Worm (Caenorhabditis elegans) whole organism, L2 larva: ENCODE measurements around the gene C28D4.8.
A peak's percentile ranks its signal among the peaks of the same experiment; 100 is the strongest.
"Not testable (repeated sequence)": the region's sequence is repeated elsewhere in the genome, so short reads cannot be mapped to it uniquely, and the experiment has no call there.

Experiments
- F13H6.1 ChIP-seq: sonication (generic microtip); optimal IDR thresholded peaks from 2 replicates; lab custom pipeline; 2016; ENCODE audit warnings: missing genetic modification characterization, missing compliant biosample characterization
- R02D3.7 ChIP-seq: fragments of 150-350 bp; optimal IDR thresholded peaks from 2 replicates; lab custom pipeline; 2014; ENCODE audit warnings: missing biosample characterization, missing genetic modification characterization
- Y55F3AM.14 ChIP-seq: fragments of 200-800 bp; sonication (Bioruptor generic); optimal IDR thresholded peaks from 2 replicates; lab custom pipeline; 2018; ENCODE audit warnings: mild to moderate bottlenecking, missing genetic modification characterization, missing compliant biosample characterization
- ZK546.5 ChIP-seq: sonication (generic microtip); optimal IDR thresholded peaks from 2 replicates; lab custom pipeline; 2017; ENCODE audit warnings: missing biosample characterization, missing genetic modification characterization
- aly-2 ChIP-seq: fragments of 150-350 bp; optimal IDR thresholded peaks from 2 replicates; lab custom pipeline; 2014; ENCODE audit warnings: missing biosample characterization, missing genetic modification characterization
- ama-1 ChIP-seq: fragments of 150-350 bp; optimal IDR thresholded peaks from 2 replicates; lab custom pipeline; 2018; ENCODE audit warnings: inconsistent platforms
- ceh-16 ChIP-seq: fragments of 150-350 bp; optimal IDR thresholded peaks from 2 replicates; lab custom pipeline; 2014; ENCODE audit warnings: missing biosample characterization, missing genetic modification characterization
- ceh-82 ChIP-seq: fragments of 150-350 bp; optimal IDR thresholded peaks from 2 replicates; lab custom pipeline; 2014; ENCODE audit warnings: missing biosample characterization, missing genetic modification characterization
- crh-2 ChIP-seq: sonication (generic microtip); optimal IDR thresholded peaks from 2 replicates; lab custom pipeline; 2017; ENCODE audit warnings: missing biosample characterization, missing genetic modification characterization
- dmd-4 ChIP-seq: sonication (generic microtip); optimal IDR thresholded peaks from 2 replicates; lab custom pipeline; 2017; ENCODE audit warnings: missing biosample characterization, missing genetic modification characterization
- egl-27 ChIP-seq: sonication (generic microtip); optimal IDR thresholded peaks from 3 replicates; lab custom pipeline; 2017; ENCODE audit warnings: missing biosample characterization, missing genetic modification reagents, missing genetic modification characterization
- elt-1 ChIP-seq: fragments of 150-350 bp; optimal IDR thresholded peaks from 2 replicates; lab custom pipeline; 2014; ENCODE audit warnings: missing biosample characterization, missing genetic modification characterization
- elt-3 ChIP-seq: sonication (generic microtip); optimal IDR thresholded peaks from 2 replicates; lab custom pipeline; 2017; ENCODE audit warnings: missing biosample characterization, missing genetic modification characterization
- fos-1 ChIP-seq: fragments of 150-350 bp; optimal IDR thresholded peaks from 2 replicates; lab custom pipeline; 2014; ENCODE audit warnings: missing biosample characterization, missing genetic modification characterization
- gmeb-1 ChIP-seq: fragments of 150-350 bp; optimal IDR thresholded peaks from 2 replicates; lab custom pipeline; 2014; ENCODE audit warnings: missing biosample characterization, missing genetic modification characterization
- lin-13 ChIP-seq: fragments of 150-350 bp; optimal IDR thresholded peaks from 2 replicates; lab custom pipeline; 2014; ENCODE audit warnings: missing biosample characterization, missing genetic modification reagents, missing genetic modification characterization
- lin-39 ChIP-seq: fragments of 150-350 bp; optimal IDR thresholded peaks from 2 replicates; lab custom pipeline; 2014; ENCODE audit warnings: missing biosample characterization, missing genetic modification reagents, missing genetic modification characterization
- lsy-2 ChIP-seq, 2 experiments: fragments of 150-350 bp in 1 of 2; sonication (generic microtip) in 1 of 2; optimal IDR thresholded peaks; 2 replicates each; lab custom pipeline; 2014 to 2017; ENCODE audit warnings: missing biosample characterization in 2 of 2, missing genetic modification characterization in 2 of 2
- mab-5 ChIP-seq: fragments of 150-350 bp; optimal IDR thresholded peaks from 2 replicates; lab custom pipeline; 2014; ENCODE audit warnings: missing biosample characterization, missing genetic modification characterization
- mdl-1 ChIP-seq, 2 experiments: fragments of 150-350 bp in 1 of 2; sonication (generic microtip) in 1 of 2; optimal IDR thresholded peaks; 2 replicates each; lab custom pipeline; 2017; ENCODE audit warnings: missing biosample characterization in 2 of 2, missing genetic modification characterization in 2 of 2
- nhr-10 ChIP-seq: sonication (generic microtip); optimal IDR thresholded peaks from 2 replicates; lab custom pipeline; 2017; ENCODE audit warnings: missing biosample characterization, missing genetic modification characterization
- nhr-11 ChIP-seq: fragments of 150-350 bp; optimal IDR thresholded peaks from 2 replicates; lab custom pipeline; 2014; ENCODE audit warnings: missing biosample characterization, missing genetic modification characterization
- nhr-12 ChIP-seq: fragments of 150-350 bp; optimal IDR thresholded peaks from 2 replicates; lab custom pipeline; 2014; ENCODE audit warnings: missing biosample characterization, missing genetic modification characterization
- nhr-21 ChIP-seq: fragments of 150-350 bp; optimal IDR thresholded peaks from 2 replicates; lab custom pipeline; 2014; ENCODE audit warnings: missing biosample characterization, missing genetic modification characterization
- nhr-237 ChIP-seq: fragments of 150-350 bp; optimal IDR thresholded peaks from 2 replicates; lab custom pipeline; 2014; ENCODE audit warnings: missing biosample characterization, missing genetic modification characterization
- nhr-6 ChIP-seq: fragments of 150-350 bp; optimal IDR thresholded peaks from 2 replicates; lab custom pipeline; 2014; ENCODE audit warnings: missing biosample characterization, missing genetic modification characterization
- peb-1 ChIP-seq: fragments of 150-350 bp; optimal IDR thresholded peaks from 2 replicates; lab custom pipeline; 2014; ENCODE audit warnings: missing biosample characterization, missing genetic modification characterization
- skn-1 ChIP-seq: sonication (generic microtip); optimal IDR thresholded peaks from 2 replicates; lab custom pipeline; 2017; ENCODE audit warnings: missing biosample characterization, missing genetic modification characterization
- sma-3 ChIP-seq: sonication (generic microtip); optimal IDR thresholded peaks from 2 replicates; lab custom pipeline; 2016; ENCODE audit warnings: missing genetic modification reagents, missing genetic modification characterization, missing compliant biosample characterization
- sma-9 ChIP-seq, 2 experiments: fragments of 150-350 bp in 1 of 2; sonication (generic microtip) in 1 of 2; optimal IDR thresholded peaks; 2 replicates each; lab custom pipeline; 2014 to 2016; ENCODE audit warnings: missing genetic modification characterization in 2 of 2, mild to moderate bottlenecking in 1 of 2, missing biosample characterization in 1 of 2, missing compliant biosample characterization in 1 of 2, missing genetic modification reagents in 1 of 2, moderate library complexity in 1 of 2
- unc-55 ChIP-seq: fragments of 150-350 bp; sonication (generic microtip); optimal IDR thresholded peaks from 3 replicates; lab custom pipeline; 2014; ENCODE audit warnings: missing biosample characterization, missing genetic modification reagents, missing genetic modification characterization
- unc-62 ChIP-seq: fragments of 150-350 bp; optimal IDR thresholded peaks from 2 replicates; lab custom pipeline; 2014; ENCODE audit warnings: missing biosample characterization, missing genetic modification reagents, missing genetic modification characterization
- ztf-1 ChIP-seq: fragments of 200-800 bp; sonication (Bioruptor generic); conservative IDR thresholded peaks from 2 replicates; pipeline ENCODE4 v1.3.6; 2022; ENCODE audit warnings: missing genetic modification characterization, missing compliant biosample characterization
- ztf-4 ChIP-seq: fragments of 150-350 bp; optimal IDR thresholded peaks from 2 replicates; lab custom pipeline; 2014; ENCODE audit warnings: missing biosample characterization, missing genetic modification characterization

The C28D4.8 gene

ce11 chrIV:9777535-9777934 is 29.3 kb upstream of the C28D4.8 start, which contains the start of gene sna-2 (continued):
- TF ChIP-seq unc-55 (peak; percentile 88), F13H6.1 (tag; lab: Kevin White, UChicago) (no peak), nhr-11 (tag; lab: Kevin White, UChicago) (no peak), sma-9 (GFP tag; optimal IDR thresholded peaks at IDR 0.05; lab: Kevin White, UChicago) (peak; percentile 61), sma-9 (tag; optimal IDR thresholded peaks at IDR 0.05; lab: Kevin White, UChicago) (no peak), nhr-6 (tag; lab: Kevin White, UChicago) (no peak), gmeb-1 (tag; lab: Kevin White, UChicago) (peak; percentile 87), ztf-1 (GFP tag; lab: Robert Waterston, UW) (no peak), nhr-12 (no peak), nhr-21 (tag; lab: Kevin White, UChicago) (no peak), mdl-1 (tag; optimal IDR thresholded peaks at IDR 0.05; lab: Kevin White, UChicago) (no peak)
- TF ChIP-seq, all 48 proteins: peak for 9

- no peak for TF ChIP-seq ceh-82 (tag; lab: Kevin White, UChicago)
- no peak for TF ChIP-seq skn-1 (tag; lab: Kevin White, UChicago)
- TF ChIP-seq fos-1 (tag; lab: Kevin White, UChicago), result no peak
- TF ChIP-seq R02D3.7 (tag; lab: Kevin White, UChicago), result no peak
- TF ChIP-seq lin-13 (GFP tag; lab: Kevin White, UChicago), result no peak
- TF ChIP-seq nhr-6 (tag; lab: Kevin White, UChicago), result no peak
- no peak for TF ChIP-seq elt-3 (tag; lab: Kevin White, UChicago)
- TF ChIP-seq lin-39 (tag; lab: Kevin White, UChicago), result no peak
- TF ChIP-seq ZK546.5 (tag; lab: Kevin White, UChicago), result no peak
- TF ChIP-seq unc-55, result no peak
- TF ChIP-seq nhr-21 (tag; lab: Kevin White, UChicago), result no peak
- TF ChIP-seq peb-1 (tag; lab: Kevin White, UChicago), result no peak
- TF ChIP-seq Y55F3AM.14, result no peak
These were observed 25.2 kb upstream of the C28D4.8 start for ce11 chrIV:9773441-9773840.

DNA sequence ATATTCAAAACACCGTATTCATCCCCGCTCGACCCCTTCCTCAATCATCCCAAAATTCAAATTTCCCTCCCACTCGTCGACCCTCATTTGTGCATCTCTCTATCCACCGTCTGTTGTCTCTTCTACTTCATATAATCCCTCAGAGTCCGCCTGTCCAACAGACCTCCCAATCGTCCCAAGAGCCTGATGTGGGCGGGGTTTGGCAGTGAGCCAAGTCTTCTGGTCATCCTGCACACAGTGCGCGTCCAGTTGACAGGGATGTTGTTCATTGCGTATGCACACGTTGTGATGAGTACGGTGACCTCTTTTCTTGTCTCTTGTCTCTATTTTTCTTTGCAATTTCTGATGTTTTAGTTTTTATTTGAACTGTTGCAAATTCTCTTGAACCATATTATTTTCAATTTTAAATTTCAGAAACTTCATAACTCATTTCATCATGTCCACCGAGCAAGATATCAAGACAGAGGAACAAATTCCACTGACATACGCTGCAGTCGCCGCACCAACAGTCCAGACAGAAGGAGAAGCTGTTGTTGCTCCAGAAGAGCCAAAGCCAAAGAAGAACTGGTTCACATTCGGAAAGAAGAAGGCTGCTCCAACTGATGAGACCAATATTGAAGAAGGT is 24.0 kb upstream of the C28D4.8 start, which contains the start of gene cav-1:
TSS of gene cav-1 (plus strand) at position 415 of the 625 bp plus-strand sequence.
- TF ChIP-seq dmd-4 (no peak), nhr-6 (tag; lab: Kevin White, UChicago) (no peak), nhr-10 (tag; lab: Kevin White, UChicago) (no peak), nhr-11 (tag; lab: Kevin White, UChicago) (no peak), ztf-1 (GFP tag; lab: Robert Waterston, UW) (no peak), sma-3 (no peak), ama-1 (lab: Kevin White, UChicago) (no peak), ztf-4 (tag; lab: Kevin White, UChicago) (no peak), lin-39 (tag; lab: Kevin White, UChicago) (no peak), nhr-21 (tag; lab: Kevin White, UChicago) (no peak), egl-27 (tag; lab: Kevin White, UChicago) (no peak), nhr-12 (no peak), ceh-82 (tag; lab: Kevin White, UChicago) (no peak), lsy-2 (tag; optimal IDR thresholded peaks at IDR 0.05; lab: Kevin White, UChicago) (no peak), crh-2 (tag; lab: Kevin White, UChicago) (no peak), unc-62 (no peak), ZK546.5 (tag; lab: Kevin White, UChicago) (no peak)

DNA sequence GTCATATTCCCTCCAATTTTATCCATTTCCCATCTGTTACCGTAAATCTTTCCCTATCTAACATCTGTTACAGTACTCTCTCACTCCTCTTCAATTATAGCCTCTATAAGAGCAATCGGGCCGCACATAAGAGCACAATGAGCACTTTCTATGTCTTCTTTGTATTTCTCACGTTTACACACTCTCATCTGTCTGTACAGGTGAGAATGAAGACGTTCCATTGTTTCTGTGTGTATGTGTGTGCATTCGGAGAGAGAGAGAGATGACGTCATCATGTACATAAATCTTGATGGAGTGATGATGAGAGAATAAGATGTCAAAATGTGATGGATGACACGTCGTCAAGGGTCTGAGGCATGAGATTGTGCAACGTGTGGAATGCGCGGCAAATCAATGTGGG is 22.6 kb upstream of the C28D4.8 start:
- TF ChIP-seq nhr-11 (tag; lab: Kevin White, UChicago) (no peak), unc-55 (no peak), nhr-237 (tag; lab: Kevin White, UChicago) (no peak), ceh-16 (tag; lab: Kevin White, UChicago) (no peak), lsy-2 (tag; optimal IDR thresholded peaks at IDR 0.05; lab: Kevin White, UChicago) (no peak), sma-3 (no peak), mab-5 (tag; lab: Kevin White, UChicago) (peak; percentile 12)
- TF ChIP-seq, all 48 proteins: peak for 1

- TF ChIP-seq sma-9 (GFP tag; optimal IDR thresholded peaks at IDR 0.05; lab: Kevin White, UChicago); sma-9 (tag; optimal IDR thresholded peaks at IDR 0.05; lab: Kevin White, UChicago); elt-1 (tag; lab: Kevin White, UChicago); aly-2 (tag; lab: Kevin White, UChicago): not testable (repeated sequence)
These were observed 21.5 kb upstream of the C28D4.8 start, which contains the start of gene msp-78 for ce11 chrIV:9769746-9770145. TSS of gene msp-78 (plus strand) at chrIV:9770046.
